Worm (Caenorhabditis elegans): ENCODE results near the gene spds-1.

- TF ChIP-seq mep-1 (tag; optimal IDR thresholded peaks at IDR 0.05) = no peak
- no peak for TF ChIP-seq ztf-11 (tag; optimal IDR thresholded peaks at IDR 0.05)
- no peak for TF ChIP-seq elt-3 (tag; optimal IDR thresholded peaks at IDR 0.05)
- no peak for TF ChIP-seq nhr-76 (tag; optimal IDR thresholded peaks at IDR 0.05)
- no peak for TF ChIP-seq lin-13 (tag; optimal IDR thresholded peaks at IDR 0.05)
Measured at ce11 chrII:12799364-12799763, 7.3 kb upstream of the spds-1 start.

All from whole organism, mixed stage, embryonic.